Worm (Caenorhabditis elegans) whole organism, L1 larva: Measurements from ENCODE around the gene B0524.2.

Experiments
- C04F5.9 ChIP-seq: sonication (generic microtip); optimal IDR thresholded peaks from 2 replicates; lab custom pipeline; 2016; ENCODE audit warnings: missing genetic modification characterization, missing compliant biosample characterization
- C16A3.4 ChIP-seq: fragments of 150-350 bp; optimal IDR thresholded peaks from 2 replicates; lab custom pipeline; 2014; ENCODE audit warnings: missing biosample characterization, missing genetic modification characterization
- F16B12.6 ChIP-seq: fragments of 150-350 bp; optimal IDR thresholded peaks from 2 replicates; lab custom pipeline; 2014; ENCODE audit warnings: missing biosample characterization, missing genetic modification characterization
- Y116A8C.19 ChIP-seq: sonication (generic microtip); optimal IDR thresholded peaks from 2 replicates; lab custom pipeline; 2016; ENCODE audit warnings: missing compliant biosample characterization, missing genetic modification characterization, borderline replicate concordance
- alr-1 ChIP-seq: fragments of 200-800 bp; sonication (Bioruptor generic); optimal IDR thresholded peaks from 2 replicates; lab custom pipeline; 2018; ENCODE audit warnings: borderline replicate concordance, mild to moderate bottlenecking, missing genetic modification characterization, missing compliant biosample characterization
- blmp-1 ChIP-seq: fragments of 150-350 bp; optimal IDR thresholded peaks from 2 replicates; lab custom pipeline; 2014; ENCODE audit warnings: missing biosample characterization, missing genetic modification characterization
- ceh-82 ChIP-seq, 3 experiments: fragments of 150-350 bp in 1 of 3; sonication (generic microtip) in 2 of 3; optimal IDR thresholded peaks; 2 replicates each; lab custom pipeline; 2014 to 2017; ENCODE audit warnings: missing biosample characterization in 3 of 3, missing genetic modification characterization in 3 of 3
- ceh-88 ChIP-seq: fragments of 200-800 bp; sonication (Bioruptor generic); IDR thresholded peaks from 2 replicates; pipeline ENCODE4 v1.3.6; 2022; ENCODE audit warnings: missing genetic modification characterization, missing compliant biosample characterization
- ceh-90 ChIP-seq: sonication (generic microtip); optimal IDR thresholded peaks from 2 replicates; lab custom pipeline; 2016; ENCODE audit warnings: missing genetic modification characterization, missing compliant biosample characterization
- dpl-1 ChIP-seq, 3 experiments: fragments of 150-350 bp in 2 of 3; sonication (generic microtip) in 1 of 3; optimal IDR thresholded peaks; 2 replicates each; lab custom pipeline; 2014 to 2017; ENCODE audit warnings: missing biosample characterization in 3 of 3, missing genetic modification characterization in 3 of 3, missing genetic modification reagents in 3 of 3
- efl-1 ChIP-seq, 4 experiments: fragments of 150-350 bp; optimal IDR thresholded peaks in 3 of 4; peaks in 1 of 4; 1 replicate in 1 of 4; 2 replicates in 3 of 4; lab custom pipeline; 2014; ENCODE audit warnings: missing biosample characterization in 2 of 4, missing genetic modification characterization in 2 of 4, missing genetic modification reagents in 2 of 4
- egl-13 ChIP-seq: sonication (generic microtip); optimal IDR thresholded peaks from 2 replicates; lab custom pipeline; 2016; ENCODE audit warnings: missing genotype, missing genetic modification reagents, missing genetic modification characterization, missing compliant biosample characterization
- elt-3 ChIP-seq, 6 experiments: fragments of 150-350 bp in 1 of 6; sonication (generic microtip); optimal IDR thresholded peaks; 2 replicates each; lab custom pipeline; 2017 to 2018; ENCODE audit warnings: missing biosample characterization in 6 of 6, missing genetic modification characterization in 6 of 6, inconsistent platforms in 1 of 6
- fkh-4 ChIP-seq: sonication (generic microtip); optimal IDR thresholded peaks from 2 replicates; lab custom pipeline; 2016; ENCODE audit warnings: missing compliant biosample characterization, missing genetic modification characterization, borderline replicate concordance
- fkh-8 ChIP-seq: sonication (generic microtip); optimal IDR thresholded peaks from 2 replicates; lab custom pipeline; 2016; ENCODE audit warnings: mild to moderate bottlenecking, missing genetic modification characterization, missing compliant biosample characterization
- grh-1 ChIP-seq: fragments of 200-800 bp; sonication (Bioruptor generic); IDR thresholded peaks from 2 replicates; pipeline ENCODE4 v1.3.6; 2022; ENCODE audit warnings: missing genetic modification reagents, missing genetic modification characterization, missing compliant biosample characterization
- hpl-2 ChIP-seq: fragments of 150-350 bp; optimal IDR thresholded peaks from 2 replicates; lab custom pipeline; 2014; ENCODE audit warnings: missing biosample characterization, missing genetic modification reagents, missing genetic modification characterization
- irx-1 ChIP-seq: sonication (generic microtip); optimal IDR thresholded peaks from 2 replicates; lab custom pipeline; 2016; ENCODE audit warnings: missing genetic modification characterization, missing compliant biosample characterization
- isw-1 ChIP-seq: fragments of 200-800 bp; sonication (Bioruptor generic); IDR thresholded peaks from 2 replicates; pipeline ENCODE4 v1.3.6; 2022; ENCODE audit warnings: missing genetic modification characterization, missing compliant biosample characterization
- lin-13 ChIP-seq: fragments of 150-350 bp; optimal IDR thresholded peaks from 2 replicates; lab custom pipeline; 2014; ENCODE audit warnings: missing biosample characterization, missing genetic modification reagents, missing genetic modification characterization
- lin-35 ChIP-seq, 2 experiments: fragments of 150-350 bp; optimal IDR thresholded peaks; 2 replicates each; lab custom pipeline; 2014; ENCODE audit warnings: missing biosample characterization in 2 of 2, missing genetic modification characterization in 2 of 2, missing genetic modification reagents in 2 of 2
- lin-39 ChIP-seq: fragments of 150-350 bp; optimal IDR thresholded peaks from 2 replicates; lab custom pipeline; 2014; ENCODE audit warnings: missing biosample characterization, missing genetic modification reagents, missing genetic modification characterization
- lsy-2 ChIP-seq, 2 experiments: fragments of 150-350 bp; optimal IDR thresholded peaks; 2 replicates each; lab custom pipeline; 2014; ENCODE audit warnings: missing biosample characterization in 2 of 2, missing genetic modification characterization in 2 of 2
- mdl-1 ChIP-seq, 2 experiments: fragments of 150-350 bp; optimal IDR thresholded peaks; 2 replicates each; lab custom pipeline; 2014 to 2017; ENCODE audit warnings: missing biosample characterization in 2 of 2, missing genetic modification characterization in 2 of 2, inconsistent platforms in 1 of 2
- mep-1 ChIP-seq: fragments of 150-350 bp; optimal IDR thresholded peaks from 2 replicates; lab custom pipeline; 2014; ENCODE audit warnings: missing biosample characterization, missing genetic modification characterization
- nhr-12 ChIP-seq: sonication (generic microtip); optimal IDR thresholded peaks from 2 replicates; lab custom pipeline; 2017; ENCODE audit warnings: missing biosample characterization, missing genetic modification characterization
- nhr-19 ChIP-seq: fragments of 200-800 bp; sonication (Bioruptor generic); conservative IDR thresholded peaks from 2 replicates; pipeline ENCODE4 v1.3.6; 2022; ENCODE audit warnings: missing genetic modification characterization, missing compliant biosample characterization
- nhr-20 ChIP-seq: sonication (generic microtip); optimal IDR thresholded peaks from 2 replicates; lab custom pipeline; 2016; ENCODE audit warnings: mild to moderate bottlenecking, missing genetic modification characterization, missing compliant biosample characterization
- nhr-237 ChIP-seq: fragments of 150-350 bp; optimal IDR thresholded peaks from 2 replicates; lab custom pipeline; 2014; ENCODE audit warnings: missing biosample characterization, missing genetic modification characterization
- nhr-47 ChIP-seq: sonication (generic microtip); optimal IDR thresholded peaks from 2 replicates; lab custom pipeline; 2016; ENCODE audit warnings: mild to moderate bottlenecking, missing genetic modification characterization, moderate library complexity, missing compliant biosample characterization
- nhr-77 ChIP-seq: fragments of 150-350 bp; optimal IDR thresholded peaks from 2 replicates; lab custom pipeline; 2014; ENCODE audit warnings: missing biosample characterization, missing genetic modification characterization
- nhr-85 ChIP-seq: sonication (generic microtip); peaks from one replicate; lab custom pipeline; 2016; ENCODE audit warnings: missing genetic modification characterization, inconsistent platforms, missing compliant biosample characterization
- pag-3 ChIP-seq: sonication (generic microtip); optimal IDR thresholded peaks from 2 replicates; lab custom pipeline; 2017; ENCODE audit warnings: missing genetic modification characterization, mild to moderate bottlenecking, missing compliant biosample characterization, antibody characterized with exemption, borderline replicate concordance; ENCODE audit not compliant: insufficient read depth
- skn-1 ChIP-seq: fragments of 150-350 bp; optimal IDR thresholded peaks from 2 replicates; lab custom pipeline; 2014; ENCODE audit warnings: missing biosample characterization, missing genetic modification characterization
- snu-23 ChIP-seq: sonication (generic microtip); optimal IDR thresholded peaks from 2 replicates; lab custom pipeline; 2016; ENCODE audit warnings: missing genetic modification characterization, missing compliant biosample characterization
- sptf-1 ChIP-seq: fragments of 150-350 bp; optimal IDR thresholded peaks from 2 replicates; lab custom pipeline; 2014; ENCODE audit warnings: missing biosample characterization, missing genetic modification characterization
- sup-37 ChIP-seq: fragments of 200-800 bp; sonication (Bioruptor generic); optimal IDR thresholded peaks from 2 replicates; lab custom pipeline; 2018; ENCODE audit warnings: mild to moderate bottlenecking, missing genetic modification characterization, missing compliant biosample characterization
- swsn-7 ChIP-seq: sonication (generic microtip); optimal IDR thresholded peaks from 2 replicates; lab custom pipeline; 2016; ENCODE audit warnings: missing genetic modification characterization, missing compliant biosample characterization
- tbx-2 ChIP-seq: sonication (generic microtip); optimal IDR thresholded peaks from 2 replicates; lab custom pipeline; 2016; ENCODE audit warnings: missing genetic modification characterization, missing compliant biosample characterization
- tlp-1 ChIP-seq: fragments of 150-350 bp; optimal IDR thresholded peaks from 2 replicates; lab custom pipeline; 2014; ENCODE audit warnings: missing biosample characterization, missing genetic modification characterization
- unc-130 ChIP-seq: fragments of 150-350 bp; optimal IDR thresholded peaks from 2 replicates; lab custom pipeline; 2017; ENCODE audit warnings: missing biosample characterization, missing genetic modification characterization, inconsistent platforms
- unc-86 ChIP-seq: sonication (generic microtip); optimal IDR thresholded peaks from 2 replicates; lab custom pipeline; 2016; ENCODE audit warnings: missing genetic modification characterization, missing compliant biosample characterization
- zag-1 ChIP-seq: fragments of 150-350 bp; optimal IDR thresholded peaks from 2 replicates; lab custom pipeline; 2014; ENCODE audit warnings: missing biosample characterization, missing genetic modification characterization
- ztf-11 ChIP-seq, 2 experiments: sonication (generic microtip); optimal IDR thresholded peaks; 2 replicates each; lab custom pipeline; 2016 to 2017; ENCODE audit warnings: missing genetic modification characterization in 2 of 2, missing biosample characterization in 1 of 2, missing compliant biosample characterization in 1 of 2

The B0524.2 gene

ce11 chrIII:1893851-1894250 lies at the start of gene B0524.2, which contains the start of gene B0524.5:
B0524.2 (plus strand) TSS chrIII:1894057.
B0524.5 (minus strand) TSS chrIII:1893890.
- no peak for TF ChIP-seq lsy-2 (tag; optimal IDR thresholded peaks at IDR 0.05; lab: Kevin White, UChicago)
- no peak for TF ChIP-seq mep-1 (tag; lab: Kevin White, UChicago)
- no peak for TF ChIP-seq nhr-19 (GFP tag; lab: Robert Waterston, UW)
- no peak for TF ChIP-seq fkh-4 (tag; lab: Kevin White, UChicago)
- TF ChIP-seq egl-13 (tag; lab: Kevin White, UChicago) = no peak
- no peak for TF ChIP-seq irx-1 (tag; lab: Kevin White, UChicago)
- TF ChIP-seq sup-37 = no peak
- no peak for TF ChIP-seq nhr-237 (tag; lab: Kevin White, UChicago)
- TF ChIP-seq, all 84 proteins: peak for 0

- TF ChIP-seq fkh-8 (tag; lab: Kevin White, UChicago) = no peak
- peak; percentile 32 for TF ChIP-seq nhr-85 (tag; lab: Kevin White, UChicago)
Measured at ce11 chrIII:1848747-1849146, 45.1 kb upstream of the B0524.2 start, which contains the start of gene pqn-82. pqn-82 (plus strand) TSS chrIII:1849047.

- TF ChIP-seq efl-1 (optimal IDR thresholded peaks at IDR 0.05; lab: Kevin White, UChicago) (no peak), efl-1 (GFP tag; optimal IDR thresholded peaks at IDR 0.05 in 1 of 2; lab: Kevin White, UChicago) (peak in 1 of 2 experiments; percentile 0), ceh-90 (tag; lab: Kevin White, UChicago) (no peak), sptf-1 (tag; lab: Kevin White, UChicago) (no peak), isw-1 (GFP tag; lab: Robert Waterston, UW) (no peak), Y116A8C.19 (tag; lab: Kevin White, UChicago) (no peak)
Measured at ce11 chrIII:1852126-1852717, 41.6 kb upstream of the B0524.2 start.

ce11 chrIII:1853944-1854343 lies 39.9 kb upstream of the B0524.2 start:
- TF ChIP-seq grh-1 (GFP tag; lab: Robert Waterston, UW) (no peak; the same call in 1 of the 2 replicates), tbx-2 (tag; lab: Kevin White, UChicago) (no peak), blmp-1 (tag; lab: Kevin White, UChicago) (peak; percentile 97), ztf-11 (tag; optimal IDR thresholded peaks at IDR 0.05; lab: Kevin White, UChicago) (no peak), nhr-47 (tag; lab: Kevin White, UChicago) (no peak), F16B12.6 (no peak), lin-39 (no peak), unc-130 (tag; lab: Kevin White, UChicago) (no peak), lin-35 (GFP tag; optimal IDR thresholded peaks at IDR 0.05; lab: Kevin White, UChicago) (peak in 1 of 2 experiments; percentile 60), dpl-1 (GFP tag; optimal IDR thresholded peaks at IDR 0.05; lab: Kevin White, UChicago) (peak; percentile 3 to 47 (median 32)), mdl-1 (tag; optimal IDR thresholded peaks at IDR 0.05; lab: Kevin White, UChicago) (peak in 1 of 2 experiments; percentile 12), zag-1 (no peak), mep-1 (tag; lab: Kevin White, UChicago) (peak; percentile 20), unc-86 (tag; lab: Kevin White, UChicago) (no peak), alr-1 (tag; lab: Kevin White, UChicago) (no peak), ceh-88 (GFP tag; lab: Robert Waterston, UW) (no peak), snu-23 (GFP tag; lab: Kevin White, UChicago) (peak; percentile 45), C16A3.4 (tag; lab: Kevin White, UChicago) (no peak), nhr-12 (tag; lab: Kevin White, UChicago) (no peak), lin-13 (peak; percentile 40), fkh-4 (tag; lab: Kevin White, UChicago) (no peak), ceh-90 (tag; lab: Kevin White, UChicago) (no peak), lsy-2 (tag; optimal IDR thresholded peaks at IDR 0.05; lab: Kevin White, UChicago) (peak in 1 of 2 experiments; percentile 23), swsn-7 (tag; lab: Kevin White, UChicago) (no peak), skn-1 (tag; lab: Kevin White, UChicago) (peak; percentile 40), hpl-2 (GFP tag; lab: Kevin White, UChicago) (no peak), nhr-20 (tag; lab: Kevin White, UChicago) (peak; percentile 6), ceh-82 (tag; optimal IDR thresholded peaks at IDR 0.05; lab: Kevin White, UChicago) (no peak), C04F5.9 (tag; lab: Kevin White, UChicago) (no peak), efl-1 (optimal IDR thresholded peaks at IDR 0.05; lab: Kevin White, UChicago) (peak in 1 of 2 experiments; percentile 38), efl-1 (GFP tag; optimal IDR thresholded peaks at IDR 0.05 in 1 of 2; lab: Kevin White, UChicago) (peak; percentile 11 to 91), elt-3 (tag; optimal IDR thresholded peaks at IDR 0.05; lab: Kevin White, UChicago) (peak in 1 of 6 experiments; percentile 64), nhr-77 (tag; lab: Kevin White, UChicago) (no peak), pag-3 (tag; lab: Kevin White, UChicago) (peak; percentile 69), tlp-1 (tag; lab: Kevin White, UChicago) (no peak), nhr-85 (tag; lab: Kevin White, UChicago) (peak; percentile 66), irx-1 (tag; lab: Kevin White, UChicago) (no peak)
